Worm (Caenorhabditis elegans): ENCODE results near the gene F41C6.4.
A peak's percentile ranks its signal among the peaks of the same experiment; 100 is the strongest.
"Not testable (repeated sequence)": the region's sequence is repeated elsewhere in the genome, so short reads cannot be mapped to it uniquely, and the experiment has no call there.

The F41C6.4 gene

DNA sequence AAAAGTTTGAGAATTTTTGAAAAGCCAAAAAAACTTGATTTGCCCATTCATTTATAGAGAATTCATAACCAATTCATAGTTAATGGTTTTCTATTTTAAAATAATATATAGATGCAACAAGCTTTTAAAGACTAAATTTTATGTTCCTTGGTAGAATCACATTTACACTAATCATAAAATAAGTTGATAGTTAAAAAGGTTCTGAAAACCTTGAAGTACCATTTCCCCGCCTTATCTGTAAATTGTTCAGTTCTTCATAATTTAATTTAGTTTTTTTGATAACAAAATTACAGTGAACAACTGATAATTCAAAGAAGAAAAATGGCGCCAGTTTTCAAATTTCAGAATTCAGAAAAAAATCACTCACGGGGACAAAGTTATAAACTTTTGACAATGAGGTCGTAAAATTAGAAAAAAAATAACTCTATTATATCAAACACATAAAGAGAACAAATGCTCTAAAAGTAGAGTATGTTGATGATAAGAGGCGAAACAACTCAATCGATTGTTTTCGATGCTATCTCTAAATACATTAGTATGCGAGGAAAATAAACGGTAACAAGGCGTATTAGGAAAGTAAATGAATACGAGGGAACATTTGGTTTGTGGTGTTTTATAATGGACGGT lies 10.7 kb upstream of the F41C6.4 start, which contains the start of gene F41C6.7:
TSS of gene F41C6.7 (minus strand) at position 51 of the 627 bp plus-strand sequence.
- TF ChIP-seq jun-1 (tag; optimal IDR thresholded peaks at IDR 0.05) (no peak), pha-4 (tag; optimal IDR thresholded peaks at IDR 0.05) (peak; percentile 8), pqm-1 (tag; optimal IDR thresholded peaks at IDR 0.05) (peak; percentile 72), lin-15B (tag; optimal IDR thresholded peaks at IDR 0.05) (no peak), ceh-16 (tag; optimal IDR thresholded peaks at IDR 0.05) (no peak), elt-2 (tag; optimal IDR thresholded peaks at IDR 0.05) (peak; percentile 88)

DNA sequence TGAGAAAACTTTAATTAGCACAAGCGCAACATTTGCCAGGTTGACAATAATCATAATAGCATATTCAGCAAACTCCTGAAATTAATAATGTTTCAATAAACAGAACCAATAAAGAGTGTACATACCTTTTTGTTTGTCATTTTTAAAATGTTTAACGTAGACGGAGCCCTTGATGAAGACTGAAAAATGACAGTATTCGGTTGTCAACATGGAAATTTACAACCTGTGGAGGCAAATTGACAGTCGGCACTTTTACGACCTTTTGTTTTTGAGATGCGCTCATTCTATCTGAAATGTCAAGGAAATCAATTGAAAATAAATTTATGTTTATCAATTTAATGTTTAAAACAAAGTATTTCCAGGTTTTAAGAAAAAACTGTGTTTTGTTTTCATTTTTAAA lies 9.8 kb upstream of the F41C6.4 start:
- no peak for TF ChIP-seq nhr-77 (tag; optimal IDR thresholded peaks at IDR 0.05)
- no peak for TF ChIP-seq fkh-2 (tag; optimal IDR thresholded peaks at IDR 0.05)
- no peak for TF ChIP-seq nhr-28 (tag; optimal IDR thresholded peaks at IDR 0.05)
- peak; percentile 48 for TF ChIP-seq pha-4 (tag; optimal IDR thresholded peaks at IDR 0.05)
- peak; percentile 5 for TF ChIP-seq pqm-1 (tag; optimal IDR thresholded peaks at IDR 0.05)
- TF ChIP-seq lin-39 (tag; optimal IDR thresholded peaks at IDR 0.05), result no peak
- peak; percentile 59 for TF ChIP-seq elt-2 (tag; optimal IDR thresholded peaks at IDR 0.05)
- TF ChIP-seq R02D3.7 (tag; optimal IDR thresholded peaks at IDR 0.05), result no peak
- no peak for TF ChIP-seq egl-27 (tag; optimal IDR thresholded peaks at IDR 0.05)

DNA sequence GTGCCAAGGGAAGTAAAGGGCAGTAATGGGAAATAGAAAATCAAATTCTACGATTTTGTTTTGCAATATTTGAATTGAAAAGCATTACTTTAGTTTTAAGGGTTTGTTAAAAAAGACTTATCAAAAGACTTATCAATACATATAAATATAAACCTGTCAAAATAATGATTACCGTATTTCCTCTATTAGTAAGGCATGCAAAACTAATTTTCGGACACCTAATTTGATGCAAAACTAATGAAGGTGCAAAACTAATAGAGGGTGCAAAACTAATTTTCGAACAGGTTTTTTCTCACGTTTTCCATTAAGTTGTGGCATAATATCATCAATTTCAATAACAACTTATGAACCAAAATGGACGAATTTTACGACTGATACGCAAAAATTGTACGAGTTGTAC lies 7.2 kb upstream of the F41C6.4 start, which contains the start of gene F41C6.6:
TSS of gene F41C6.6 (minus strand) at position 101 of the 400 bp plus-strand sequence.
- TF ChIP-seq elt-3, mml-1, ceh-28 (tag; optimal IDR thresholded peaks at IDR 0.05): not testable (repeated sequence)

DNA sequence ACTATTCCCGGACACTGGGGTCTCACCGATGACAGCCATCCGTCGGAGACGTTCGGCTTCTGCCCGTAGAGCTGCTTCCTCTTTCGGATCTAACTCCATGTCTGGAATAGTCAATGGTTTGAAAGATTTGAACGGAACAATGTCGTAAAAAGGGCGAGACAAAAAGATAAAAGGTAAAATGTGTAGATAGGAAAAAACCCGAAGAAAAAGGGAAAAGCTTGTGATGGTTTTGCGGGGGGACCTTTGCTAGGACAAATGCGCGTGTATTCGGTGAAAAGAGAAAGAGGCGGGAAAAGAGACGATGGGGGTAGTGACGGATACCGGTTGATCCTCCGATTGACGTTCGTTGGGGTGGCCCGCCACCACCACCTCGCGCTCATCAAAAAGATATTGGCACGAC lies 2.8 kb upstream of the F41C6.4 start, which contains the start of gene col-173:
TSS of gene col-173 (minus strand) at position 101 of the 400 bp plus-strand sequence.
- TF ChIP-seq ZK546.5 (tag; optimal IDR thresholded peaks at IDR 0.05), result no peak
- no peak for TF ChIP-seq elt-2 (tag; optimal IDR thresholded peaks at IDR 0.05)
- no peak for TF ChIP-seq hmg-11 (tag; optimal IDR thresholded peaks at IDR 0.05)
- no peak for TF ChIP-seq unc-62 (GFP tag; optimal IDR thresholded peaks at IDR 0.05)
- TF ChIP-seq nfya-1 (tag; optimal IDR thresholded peaks at IDR 0.05; ENCODE audit: insufficient read depth), result no peak
- no peak for TF ChIP-seq aly-2 (tag; optimal IDR thresholded peaks at IDR 0.05)
- TF ChIP-seq ama-1 (optimal IDR thresholded peaks at IDR 0.05), result no peak
- no peak for TF ChIP-seq daf-12 (tag; optimal IDR thresholded peaks at IDR 0.05)
- no peak for TF ChIP-seq nhr-67 (tag; optimal IDR thresholded peaks at IDR 0.05)

DNA sequence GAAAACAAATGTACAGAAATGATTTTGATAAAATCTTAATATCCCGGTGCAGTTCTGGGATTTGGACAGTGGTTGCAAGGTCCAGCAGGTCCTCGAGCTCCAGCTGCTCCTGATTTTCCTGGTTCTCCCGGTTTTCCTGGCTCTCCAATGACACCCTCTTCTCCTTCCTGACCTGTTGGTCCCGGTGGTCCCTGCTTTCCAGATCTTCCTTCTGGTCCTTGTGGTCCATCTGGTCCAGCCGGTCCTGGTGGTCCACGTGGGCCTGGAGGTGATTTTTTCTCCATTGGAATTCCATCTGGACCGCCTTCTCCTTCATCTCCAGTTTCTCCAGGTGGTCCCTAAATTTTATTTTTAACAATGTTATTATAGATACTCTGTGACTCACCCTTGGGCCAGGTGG lies 650 bp upstream of the F41C6.4 start:
- no peak for TF ChIP-seq nfya-1 (tag; optimal IDR thresholded peaks at IDR 0.05; ENCODE audit: insufficient read depth)
- TF ChIP-seq elt-2 (tag; optimal IDR thresholded peaks at IDR 0.05), result no peak
- no peak for TF ChIP-seq R02D3.7 (tag; optimal IDR thresholded peaks at IDR 0.05)
- TF ChIP-seq elt-3 (tag; optimal IDR thresholded peaks at IDR 0.05), result no peak
- TF ChIP-seq unc-62 (GFP tag; optimal IDR thresholded peaks at IDR 0.05), result no peak
- TF ChIP-seq ama-1 (optimal IDR thresholded peaks at IDR 0.05), result no peak
- no peak for TF ChIP-seq daf-12 (tag; optimal IDR thresholded peaks at IDR 0.05)
- TF ChIP-seq skn-1 (tag; optimal IDR thresholded peaks at IDR 0.05), result no peak
- no peak for TF ChIP-seq ZK546.5 (tag; optimal IDR thresholded peaks at IDR 0.05)

DNA sequence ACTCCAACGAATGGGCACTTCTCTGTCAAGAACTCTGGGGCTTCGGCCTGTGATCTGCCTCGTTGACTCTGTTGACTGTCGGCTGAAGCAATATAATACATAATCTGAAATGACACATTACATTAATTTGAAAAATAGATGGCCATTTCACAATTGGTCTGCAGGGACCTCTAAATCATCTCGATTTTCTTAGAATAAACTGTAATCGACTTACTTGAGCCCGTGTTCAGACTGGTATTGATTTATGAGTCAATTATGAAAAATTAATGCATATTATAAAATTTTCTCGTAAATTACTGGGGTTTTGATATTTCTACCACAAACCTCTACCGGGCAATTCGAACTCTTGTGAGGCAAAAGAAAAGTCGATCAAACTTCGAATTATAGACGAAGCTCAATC lies 6.0 kb downstream of the F41C6.4 start, which contains the start of gene C53B7.6:
TSS of gene C53B7.6 (minus strand) at position 101 of the 400 bp plus-strand sequence.
- not testable (repeated sequence) for TF ChIP-seq mdl-1, nhr-76, ZK546.5 (tag; optimal IDR thresholded peaks at IDR 0.05)

DNA sequence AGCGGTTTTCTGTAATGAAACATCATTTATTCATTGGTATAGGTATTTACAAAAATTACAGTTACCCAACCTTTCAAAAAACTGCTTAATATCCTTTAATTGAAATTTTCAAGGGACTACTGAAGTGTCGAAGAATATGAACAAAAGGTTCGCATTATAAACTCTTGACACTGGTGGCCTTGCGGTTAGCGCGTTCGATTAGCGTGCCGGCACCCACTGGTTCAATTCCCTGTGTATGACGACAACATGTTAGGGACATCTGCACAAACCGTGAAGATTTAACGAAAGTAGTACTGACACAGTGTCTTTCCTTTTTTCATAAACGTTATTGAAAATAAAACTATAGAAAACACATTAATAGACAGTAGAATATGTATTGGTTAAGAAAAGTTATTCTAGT lies 6.9 kb downstream of the F41C6.4 start:
- TF ChIP-seq nhr-77 (tag; optimal IDR thresholded peaks at IDR 0.05), result no peak
- TF ChIP-seq daf-12 (tag; optimal IDR thresholded peaks at IDR 0.05), result no peak
- peak; percentile 59 for TF ChIP-seq nhr-25 (tag; optimal IDR thresholded peaks at IDR 0.05)
- TF ChIP-seq hmg-11 (tag; optimal IDR thresholded peaks at IDR 0.05), result peak; percentile 58
- peak; percentile 17 for TF ChIP-seq nhr-23 (tag; optimal IDR thresholded peaks at IDR 0.05)
- TF ChIP-seq elt-3 (tag; optimal IDR thresholded peaks at IDR 0.05), result no peak
- no peak for TF ChIP-seq R02D3.7 (tag; optimal IDR thresholded peaks at IDR 0.05)
- TF ChIP-seq nhr-28 (tag; optimal IDR thresholded peaks at IDR 0.05), result no peak
- no peak for TF ChIP-seq sea-2 (GFP tag; optimal IDR thresholded peaks at IDR 0.05)
- TF ChIP-seq unc-39 (tag; optimal IDR thresholded peaks at IDR 0.05), result no peak
- no peak for TF ChIP-seq ceh-28 (tag; optimal IDR thresholded peaks at IDR 0.05)
- no peak for TF ChIP-seq snpc-4 (tag; optimal IDR thresholded peaks at IDR 0.05)
- no peak for TF ChIP-seq mdl-1 (tag; optimal IDR thresholded peaks at IDR 0.05)
- TF ChIP-seq ztf-4 (tag; optimal IDR thresholded peaks at IDR 0.05), result peak; percentile 9
- no peak for TF ChIP-seq pha-4 (tag; optimal IDR thresholded peaks at IDR 0.05)
- TF ChIP-seq unc-62 (GFP tag; optimal IDR thresholded peaks at IDR 0.05), result no peak
- TF ChIP-seq egl-5 (tag; optimal IDR thresholded peaks at IDR 0.05), result no peak
- no peak for TF ChIP-seq ZK546.5 (tag; optimal IDR thresholded peaks at IDR 0.05)
- peak; percentile 79 for TF ChIP-seq nhr-43 (tag; optimal IDR thresholded peaks at IDR 0.05; ENCODE audit: poor library complexity, severe bottlenecking)
- no peak for TF ChIP-seq mml-1 (tag; optimal IDR thresholded peaks at IDR 0.05)
- no peak for TF ChIP-seq ceh-9 (tag; optimal IDR thresholded peaks at IDR 0.05)
- peak; percentile 52 for TF ChIP-seq pqm-1 (tag; optimal IDR thresholded peaks at IDR 0.05)
- no peak for TF ChIP-seq nfya-1 (tag; optimal IDR thresholded peaks at IDR 0.05; ENCODE audit: insufficient read depth)
- TF ChIP-seq lin-15B (tag; optimal IDR thresholded peaks at IDR 0.05), result no peak
- TF ChIP-seq elt-2 (tag; optimal IDR thresholded peaks at IDR 0.05), result peak; percentile 52
- TF ChIP-seq fkh-2 (tag; optimal IDR thresholded peaks at IDR 0.05), result no peak
- TF ChIP-seq ceh-82 (tag; optimal IDR thresholded peaks at IDR 0.05), result no peak
